Worm (Caenorhabditis elegans) whole organism, midembryonic: ENCODE measurements around the gene idpp-1.

Experiments used
- cog-1 ChIP-seq: sonication (generic microtip); optimal IDR thresholded peaks from 2 replicates; lab custom pipeline; 2016; ENCODE audit warnings: missing genetic modification characterization, missing compliant biosample characterization
- flt-1 ChIP-seq: fragments of 200-800 bp; sonication (Bioruptor generic); IDR thresholded peaks from 2 replicates; pipeline ENCODE4 v1.3.6; 2022; ENCODE audit warnings: missing genetic modification characterization, missing compliant biosample characterization
- med-1 ChIP-seq: sonication (generic microtip); optimal IDR thresholded peaks from 2 replicates; lab custom pipeline; 2017; ENCODE audit warnings: missing genetic modification characterization, mild to moderate bottlenecking, missing compliant biosample characterization, antibody characterized with exemption, missing genetic modification reagents; ENCODE audit not compliant: insufficient read depth
- ref-1 ChIP-seq: fragments of 200-800 bp; sonication (Bioruptor generic); conservative IDR thresholded peaks from 2 replicates; pipeline ENCODE4 v1.3.6; 2022; ENCODE audit warnings: missing genetic modification reagents, missing genetic modification characterization, missing compliant biosample characterization
- ztf-23 ChIP-seq: fragments of 200-800 bp; sonication (Bioruptor generic); IDR thresholded peaks from 2 replicates; pipeline ENCODE4 v1.3.6; 2022; ENCODE audit warnings: missing genetic modification reagents, missing genetic modification characterization, missing compliant biosample characterization
- ztf-29 ChIP-seq: fragments of 200-800 bp; sonication (Bioruptor generic); IDR thresholded peaks from 2 replicates; pipeline ENCODE4 v1.3.6; 2022; ENCODE audit warnings: missing genetic modification reagents, missing genetic modification characterization, missing compliant biosample characterization

ce11 chrIII:761476-761875 is 21.0 kb downstream of the idpp-1 start, which contains the start of gene nlp-52:
- TF ChIP-seq ztf-29, result no peak
- TF ChIP-seq cog-1 (tag; lab: Kevin White, UChicago), result no peak
- no peak for TF ChIP-seq ref-1 (GFP tag; lab: Robert Waterston, UW)
- TF ChIP-seq ztf-23 (GFP tag; lab: Robert Waterston, UW), result no peak
- no peak for TF ChIP-seq med-1 (GFP tag; lab: Kevin White, UChicago)
- no peak for TF ChIP-seq flt-1
